Fruit fly (Drosophila melanogaster) whole organism, embryonic: ENCODE results near the gene Alp13.

ENCODE experiments used
- Ada2b ChIP-seq: fragments of 200-800 bp; sonication (Bioruptor generic); IDR thresholded peaks from 2 replicates; pipeline ENCODE4 v1.3.6; 2022; ENCODE audit warnings: missing biosample characterization, missing genetic modification characterization
- Atf-2 ChIP-seq: fragments of 200-800 bp; sonication (Bioruptor generic); optimal IDR thresholded peaks from 2 replicates; lab custom pipeline; 2016; ENCODE audit warnings: missing biosample characterization, missing genetic modification characterization
- CG11085 ChIP-seq: fragments of 200-800 bp; sonication (Bioruptor generic); IDR thresholded peaks from 2 replicates; pipeline ENCODE4 v1.3.6; 2022; ENCODE audit warnings: missing biosample characterization, missing genetic modification characterization
- CG11695 ChIP-seq: fragments of 200-800 bp; sonication (Bioruptor generic); IDR thresholded peaks from 3 replicates; pipeline ENCODE4 v1.3.6; 2022; ENCODE audit warnings: missing biosample characterization, missing genetic modification characterization
- CG13287 ChIP-seq: fragments of 200-800 bp; sonication (Bioruptor generic); IDR thresholded peaks from 2 replicates; pipeline ENCODE4 v1.3.6; 2022; ENCODE audit warnings: missing biosample characterization, missing genetic modification characterization; ENCODE audit not compliant: partially characterized antibody
- CG15696 ChIP-seq: fragments of 200-800 bp; sonication (Bioruptor generic); optimal IDR thresholded peaks from 2 replicates; lab custom pipeline; 2019; ENCODE audit warnings: missing biosample characterization, mild to moderate bottlenecking, missing genetic modification characterization, moderate library complexity
- CG1603 ChIP-seq: fragments of 200-800 bp; sonication (Bioruptor generic); optimal IDR thresholded peaks from 2 replicates; lab custom pipeline; 2019; ENCODE audit warnings: missing biosample characterization, mild to moderate bottlenecking, missing genetic modification characterization, moderate library complexity
- CG18262 ChIP-seq: fragments of 200-800 bp; optimal IDR thresholded peaks from 3 replicates; lab custom pipeline; 2019; ENCODE audit warnings: missing biosample characterization, mild to moderate bottlenecking, missing genetic modification characterization, moderate library complexity
- CG1832 ChIP-seq: fragments of 200-800 bp; sonication (Bioruptor generic); optimal IDR thresholded peaks from 2 replicates; lab custom pipeline; 2017; ENCODE audit warnings: missing biosample characterization, mild to moderate bottlenecking, missing genetic modification characterization, inconsistent platforms
- CG18619 ChIP-seq: fragments of 200-800 bp; sonication (Bioruptor generic); optimal IDR thresholded peaks from 3 replicates; lab custom pipeline; 2017; ENCODE audit warnings: missing biosample characterization, mild to moderate bottlenecking, missing genetic modification characterization
- CG2889 ChIP-seq: fragments of 200-800 bp; sonication (Bioruptor generic); IDR thresholded peaks from 3 replicates; pipeline ENCODE4 v1.3.6; 2022; ENCODE audit warnings: missing biosample characterization, missing genetic modification characterization
- CG31441 ChIP-seq: fragments of 200-800 bp; sonication (Bioruptor generic); IDR thresholded peaks from 2 replicates; pipeline ENCODE4 v1.3.6; 2022; ENCODE audit warnings: missing biosample characterization, missing genetic modification characterization
- CG3407 ChIP-seq: fragments of 200-800 bp; sonication (Bioruptor generic); optimal IDR thresholded peaks from 2 replicates; lab custom pipeline; 2018; ENCODE audit warnings: missing biosample characterization, mild to moderate bottlenecking, missing genetic modification characterization
- CG4360 ChIP-seq: fragments of 200-800 bp; sonication (Bioruptor generic); IDR thresholded peaks from 2 replicates; pipeline ENCODE4 v1.3.6; 2022; ENCODE audit warnings: missing biosample characterization, missing genetic modification characterization
- CG6791 ChIP-seq: fragments of 200-800 bp; sonication (Bioruptor generic); IDR thresholded peaks from 3 replicates; pipeline ENCODE4 v1.3.6; 2022; ENCODE audit warnings: missing biosample characterization, missing genetic modification characterization; ENCODE audit not compliant: partially characterized antibody
- CG7357 ChIP-seq: fragments of 200-800 bp; sonication (Bioruptor generic); IDR thresholded peaks from 3 replicates; pipeline ENCODE4 v1.3.6; 2022; ENCODE audit warnings: missing biosample characterization, missing genetic modification characterization
- CG7745 ChIP-seq: fragments of 200-800 bp; sonication (Bioruptor generic); optimal IDR thresholded peaks from 2 replicates; lab custom pipeline; 2018; ENCODE audit warnings: missing biosample characterization, mild to moderate bottlenecking, missing genetic modification characterization, moderate library complexity
- CG9817 ChIP-seq: fragments of 200-800 bp; sonication (Bioruptor generic); optimal IDR thresholded peaks from 2 replicates; lab custom pipeline; 2018; ENCODE audit warnings: missing biosample characterization, mild to moderate bottlenecking, missing genetic modification characterization, moderate library complexity
- CG9876 ChIP-seq: fragments of 200-800 bp; sonication (Bioruptor generic); optimal IDR thresholded peaks from 2 replicates; lab custom pipeline; 2016; ENCODE audit warnings: missing biosample characterization, missing genetic modification characterization
- CkIIα-i1 ChIP-seq: fragments of 200-800 bp; sonication (Bioruptor generic); IDR thresholded peaks from 2 replicates; pipeline ENCODE4 v1.3.6; 2022; ENCODE audit warnings: missing biosample characterization, missing genetic modification characterization
- D ChIP-seq, 2 experiments: fragments of 200-800 bp in 1 of 2; fragments of >200 bp in 1 of 2; sonication (Bioruptor generic) in 1 of 2; optimal IDR thresholded peaks; 2 replicates in 1 of 2; 3 replicates in 1 of 2; lab custom pipeline; 2017; ENCODE audit warnings: mild to moderate bottlenecking in 1 of 2, missing biosample characterization in 1 of 2, missing genetic modification characterization in 1 of 2, missing genetic modification reagents in 1 of 2
- D19A ChIP-seq: fragments of 200-800 bp; optimal IDR thresholded peaks from 3 replicates; lab custom pipeline; 2019; ENCODE audit warnings: missing biosample characterization, mild to moderate bottlenecking, missing genetic modification characterization, moderate library complexity
- Dbx ChIP-seq: fragments of 200-800 bp; sonication (Bioruptor generic); IDR thresholded peaks from 3 replicates; pipeline ENCODE4 v1.3.6; 2022; ENCODE audit warnings: missing biosample characterization, missing genetic modification characterization
- Doc3 ChIP-seq: fragments of 200-800 bp; sonication (Bioruptor generic); IDR thresholded peaks from 3 replicates; pipeline ENCODE4 v1.3.6; 2022; ENCODE audit warnings: missing biosample characterization, missing genetic modification characterization; ENCODE audit not compliant: partially characterized antibody
- Drgx ChIP-seq: fragments of 200-800 bp; sonication (Bioruptor generic); IDR thresholded peaks from 2 replicates; pipeline ENCODE4 v1.3.6; 2022; ENCODE audit warnings: missing biosample characterization, missing genetic modification characterization
- H15 ChIP-seq: fragments of 200-800 bp; sonication (Bioruptor generic); IDR thresholded peaks from 3 replicates; pipeline ENCODE4 v1.3.6; 2022; ENCODE audit warnings: missing biosample characterization, missing genetic modification characterization
- Hr39 ChIP-seq: fragments of >200 bp; optimal IDR thresholded peaks from 2 replicates; lab custom pipeline; 2017
- MESR4 ChIP-seq: fragments of 200-800 bp; sonication (Bioruptor generic); optimal IDR thresholded peaks from 2 replicates; lab custom pipeline; 2018; ENCODE audit warnings: missing biosample characterization, mild to moderate bottlenecking, missing genetic modification characterization, moderate library complexity
- NC2β ChIP-seq: fragments of 200-800 bp; sonication (Bioruptor generic); optimal IDR thresholded peaks from 2 replicates; lab custom pipeline; 2016; ENCODE audit warnings: missing biosample characterization, missing genetic modification characterization
- Nf-YB ChIP-seq: fragments of 200-800 bp; sonication (Bioruptor generic); optimal IDR thresholded peaks from 3 replicates; lab custom pipeline; 2019; ENCODE audit warnings: missing biosample characterization, mild to moderate bottlenecking, missing genetic modification characterization, moderate library complexity
- Oaz ChIP-seq: fragments of 200-800 bp; sonication (Bioruptor generic); IDR thresholded peaks from 2 replicates; pipeline ENCODE4 v1.3.6; 2022; ENCODE audit warnings: missing biosample characterization, missing genetic modification characterization
- Six4 ChIP-seq: fragments of 200-800 bp; sonication (Bioruptor generic); optimal IDR thresholded peaks from 2 replicates; lab custom pipeline; 2016; ENCODE audit warnings: missing biosample characterization, missing genetic modification characterization
- Trl ChIP-seq, 3 experiments: fragments of >200 bp in 2 of 3; fragments of 200-800 bp in 1 of 3; sonication (Bioruptor generic) in 1 of 3; optimal IDR thresholded peaks; 2 replicates in 1 of 3; 3 replicates in 2 of 3; lab custom pipeline; 2016 to 2017; ENCODE audit warnings: missing biosample characterization in 1 of 3, missing genetic modification characterization in 1 of 3
- YL-1 ChIP-seq: fragments of 200-800 bp; sonication (Bioruptor generic); optimal IDR thresholded peaks from 3 replicates; lab custom pipeline; 2017; ENCODE audit warnings: missing biosample characterization, mild to moderate bottlenecking, missing genetic modification characterization
- amos ChIP-seq: fragments of 200-800 bp; sonication (Bioruptor generic); IDR thresholded peaks from 2 replicates; pipeline ENCODE4 v1.3.6; 2022; ENCODE audit warnings: missing biosample characterization, missing genetic modification characterization; ENCODE audit not compliant: partially characterized antibody
- chinmo ChIP-seq: fragments of 200-800 bp; sonication (Bioruptor generic); IDR thresholded peaks from 4 replicates; pipeline ENCODE4 v1.3.6; 2022; ENCODE audit warnings: missing biosample characterization, missing genetic modification characterization; ENCODE audit not compliant: partially characterized antibody
- chn ChIP-seq: fragments of 200-800 bp; sonication (Bioruptor generic); optimal IDR thresholded peaks from 2 replicates; lab custom pipeline; 2016; ENCODE audit warnings: missing biosample characterization, missing genetic modification characterization
- ewg ChIP-seq: fragments of 200-800 bp; sonication (Bioruptor generic); optimal IDR thresholded peaks from 3 replicates; lab custom pipeline; 2017; ENCODE audit warnings: mild to moderate bottlenecking, missing biosample characterization, missing genetic modification reagents, missing genetic modification characterization
- gcm2 ChIP-seq: fragments of 200-800 bp; sonication (Bioruptor generic); optimal IDR thresholded peaks from 2 replicates; lab custom pipeline; 2016; ENCODE audit warnings: missing biosample characterization, missing genetic modification characterization
- gem ChIP-seq: fragments of 200-800 bp; sonication (Bioruptor generic); optimal IDR thresholded peaks from 2 replicates; lab custom pipeline; 2019; ENCODE audit warnings: missing biosample characterization, mild to moderate bottlenecking, missing genetic modification characterization, moderate library complexity
- kah ChIP-seq: fragments of 200-800 bp; sonication (Bioruptor generic); optimal IDR thresholded peaks from 2 replicates; lab custom pipeline; 2018; ENCODE audit warnings: missing biosample characterization, mild to moderate bottlenecking, missing genetic modification characterization
- prd ChIP-seq, 3 experiments: fragments of >200 bp in 2 of 3; fragments of 200-800 bp in 1 of 3; sonication (Bioruptor generic) in 1 of 3; optimal IDR thresholded peaks in 2 of 3; IDR thresholded peaks in 1 of 3; 2 replicates in 2 of 3; 3 replicates in 1 of 3; pipeline versions ENCODE4 v1.3.6 to Lab custom; 2017 to 2022; ENCODE audit warnings: missing biosample characterization in 1 of 3, missing genetic modification characterization in 1 of 3
- repo ChIP-seq: fragments of 200-800 bp; sonication (Bioruptor generic); optimal IDR thresholded peaks from 2 replicates; lab custom pipeline; 2016; ENCODE audit warnings: missing biosample characterization, missing genetic modification characterization
- scrt ChIP-seq: fragments of 200-800 bp; sonication (Bioruptor generic); optimal IDR thresholded peaks from 2 replicates; lab custom pipeline; 2018; ENCODE audit warnings: missing biosample characterization, mild to moderate bottlenecking, missing genetic modification characterization, moderate library complexity
- seq ChIP-seq: fragments of 200-800 bp; sonication (Bioruptor generic); IDR thresholded peaks from 2 replicates; pipeline ENCODE4 v1.3.6; 2022; ENCODE audit warnings: missing biosample characterization, missing genetic modification characterization
- tap ChIP-seq: fragments of 200-800 bp; optimal IDR thresholded peaks from 3 replicates; lab custom pipeline; 2019; ENCODE audit warnings: missing biosample characterization, mild to moderate bottlenecking, missing genetic modification characterization, moderate library complexity
- unc-4 ChIP-seq: fragments of 200-800 bp; sonication (Bioruptor generic); IDR thresholded peaks from 2 replicates; pipeline ENCODE4 v1.3.6; 2022; ENCODE audit warnings: missing biosample characterization, missing genetic modification characterization; ENCODE audit not compliant: partially characterized antibody
- zen ChIP-seq: fragments of 200-800 bp; sonication (Bioruptor generic); optimal IDR thresholded peaks from 3 replicates; lab custom pipeline; 2018; ENCODE audit warnings: missing biosample characterization, mild to moderate bottlenecking, missing genetic modification characterization, moderate library complexity

Alp13 gene

DNA sequence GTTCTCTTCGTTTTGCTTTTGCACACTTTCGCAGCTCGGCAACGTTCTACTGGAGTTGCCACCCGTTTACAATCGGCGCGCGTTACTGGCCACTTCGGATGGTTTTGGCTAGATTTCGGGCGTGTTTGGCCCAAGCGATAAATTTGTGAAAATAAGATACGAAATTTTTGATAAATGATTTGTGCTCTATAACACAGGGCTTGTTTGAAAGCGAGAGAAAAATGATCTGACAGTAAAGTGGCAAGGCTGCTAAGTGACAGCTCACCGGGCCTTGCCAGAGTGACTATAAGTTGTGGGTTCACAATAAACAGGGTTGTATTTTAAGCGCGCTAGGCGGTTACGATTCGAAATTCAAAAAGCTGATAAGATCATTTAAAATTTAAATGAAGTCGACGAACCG is 34.8 kb upstream of the Alp13 start, which contains the start of gene Fmr1 (continued):
- TF ChIP-seq CG11085 (GFP tag; lab: Robert Waterston, UW) (no peak), prd (optimal IDR thresholded peaks at IDR 0.05; lab: Kevin White, UChicago) (no peak), prd (GFP tag; IDR thresholded peaks at IDR 0.05; lab: Robert Waterston, UW) (peak; percentile 59; the same call in 2 of the 3 replicates), CG18262 (tag; lab: Kevin White, UChicago) (peak; percentile 17), gcm2 (GFP tag; lab: Kevin White, UChicago) (no peak), Hr39 (lab: Kevin White, UChicago) (no peak), Nf-YB (no peak), MESR4 (GFP tag; lab: Kevin White, UChicago) (peak; percentile 24), D19A (tag; lab: Kevin White, UChicago) (no peak), Six4 (GFP tag; lab: Kevin White, UChicago) (peak; percentile 42), CG15696 (tag; lab: Kevin White, UChicago) (peak; percentile 27), CG13287 (no peak; the same call in 1 of the 2 replicates), repo (GFP tag; lab: Kevin White, UChicago) (no peak), YL-1 (GFP tag; lab: Kevin White, UChicago) (peak; percentile 17), chn (GFP tag; lab: Kevin White, UChicago) (peak; percentile 53), CG2889 (no peak), CkIIα-i1 (GFP tag; lab: Robert Waterston, UW) (no peak), seq (GFP tag; lab: Robert Waterston, UW) (no peak), D (optimal IDR thresholded peaks at IDR 0.05; lab: Kevin White, UChicago) (peak; percentile 71), D (GFP tag; optimal IDR thresholded peaks at IDR 0.05; lab: Kevin White, UChicago) (no peak), CG9817 (tag; lab: Kevin White, UChicago) (peak; percentile 71), CG9876 (peak; percentile 49), H15 (no peak), zen (tag; lab: Kevin White, UChicago) (peak; percentile 36), NC2β (GFP tag; lab: Kevin White, UChicago) (peak; percentile 65), Oaz (GFP tag; lab: Robert Waterston, UW) (no peak), CG6791 (GFP tag; lab: Robert Waterston, UW) (no peak), tap (no peak), CG4360 (no peak), CG7357 (GFP tag; lab: Robert Waterston, UW) (no peak), Drgx (GFP tag; lab: Robert Waterston, UW) (no peak), Doc3 (GFP tag; lab: Robert Waterston, UW) (no peak), CG3407 (GFP tag; lab: Kevin White, UChicago) (no peak), CG11695 (GFP tag; lab: Robert Waterston, UW) (no peak), CG1603 (tag; lab: Kevin White, UChicago) (peak; percentile 91)
- TF ChIP-seq, all 482 proteins: peak for 232

DNA sequence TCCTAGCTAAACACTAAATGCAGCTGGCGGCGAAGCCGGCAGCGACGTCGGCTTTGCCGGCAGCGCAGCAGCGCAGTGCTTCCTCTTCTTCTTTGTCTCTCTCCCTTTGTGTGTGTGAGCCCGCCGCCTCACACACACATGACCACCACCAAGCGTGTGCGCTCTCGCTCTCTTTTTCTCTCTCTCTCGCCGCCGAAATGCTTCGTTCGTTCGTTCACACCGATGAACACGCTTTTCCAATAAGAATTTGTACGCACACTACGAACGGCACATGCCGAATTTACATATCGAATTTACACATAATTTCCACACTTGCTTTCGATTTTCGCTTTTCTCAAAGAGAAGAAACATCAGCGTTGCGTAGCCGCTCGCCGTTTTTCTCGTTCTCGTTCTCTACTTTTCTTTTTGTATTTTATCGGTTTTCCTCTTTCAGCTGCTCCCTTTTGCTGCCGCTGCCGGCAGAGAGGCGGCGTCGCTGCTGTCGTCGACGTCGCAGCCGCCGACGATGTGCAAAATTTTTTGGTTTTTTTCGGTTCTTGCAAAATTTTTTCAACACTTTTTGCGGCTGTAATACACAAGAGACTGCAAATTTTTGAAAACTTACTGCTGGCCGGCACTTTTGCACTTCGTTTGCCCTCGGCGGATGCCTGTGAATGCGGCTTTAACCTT is 34.2 kb upstream of the Alp13 start:
- TF ChIP-seq CG11695 (GFP tag; lab: Robert Waterston, UW): no peak
- TF ChIP-seq ewg (GFP tag; lab: Kevin White, UChicago): no peak
- TF ChIP-seq Dbx: peak; percentile 54; the same call in 2 of the 3 replicates
- peak; percentile 80; the same call in 1 of the 4 replicates for TF ChIP-seq chinmo
- TF ChIP-seq scrt (GFP tag; lab: Kevin White, UChicago): peak; percentile 17
- no peak for TF ChIP-seq Atf-2
- TF ChIP-seq CG18619 (GFP tag; lab: Kevin White, UChicago): no peak
- TF ChIP-seq CG7745 (tag; lab: Kevin White, UChicago): no peak
- TF ChIP-seq Trl (optimal IDR thresholded peaks at IDR 0.05; lab: Kevin White, UChicago): peak; percentile 97 to 98
- peak; percentile 2 for TF ChIP-seq Trl (GFP tag; optimal IDR thresholded peaks at IDR 0.05; lab: Kevin White, UChicago)
- TF ChIP-seq CG1832 (GFP tag; lab: Kevin White, UChicago): peak; percentile 39
- peak; percentile 45; the same call in 1 of the 2 replicates for TF ChIP-seq unc-4 (GFP tag; lab: Robert Waterston, UW)
- TF ChIP-seq YL-1 (GFP tag; lab: Kevin White, UChicago): peak; percentile 1
- peak; percentile 45 for TF ChIP-seq kah (GFP tag; lab: Kevin White, UChicago)
- 0 out of 2 replicates have a peak, but pooled peaks have one; percentile 5 for TF ChIP-seq Ada2b (GFP tag; lab: Robert Waterston, UW)
- peak; percentile 6 for TF ChIP-seq gem
- peak; percentile 19; the same call in 1 of the 2 replicates for TF ChIP-seq amos
- peak; percentile 23; the same call in 1 of the 2 replicates for TF ChIP-seq CG31441 (GFP tag; lab: Robert Waterston, UW)
